Worm (Caenorhabditis elegans) whole organism, L1 larva: Measurements from ENCODE around the gene him-10.

Experiments
- C16A3.4 ChIP-seq: fragments of 150-350 bp; optimal IDR thresholded peaks from 2 replicates; lab custom pipeline; 2014; ENCODE audit warnings: missing biosample characterization, missing genetic modification characterization
- C34B4.2 ChIP-seq: sonication (generic microtip); optimal IDR thresholded peaks from 2 replicates; lab custom pipeline; 2017; ENCODE audit warnings: mild to moderate bottlenecking, missing genetic modification characterization, missing compliant biosample characterization
- aha-1 ChIP-seq: fragments of 150-350 bp; optimal IDR thresholded peaks from 2 replicates; lab custom pipeline; 2014; ENCODE audit warnings: missing biosample characterization, missing genetic modification characterization
- alr-1 ChIP-seq: fragments of 200-800 bp; sonication (Bioruptor generic); optimal IDR thresholded peaks from 2 replicates; lab custom pipeline; 2018; ENCODE audit warnings: borderline replicate concordance, mild to moderate bottlenecking, missing genetic modification characterization, missing compliant biosample characterization
- ama-1 ChIP-seq: fragments of 150-350 bp; optimal IDR thresholded peaks from 2 replicates; lab custom pipeline; 2014
- ceh-8 ChIP-seq: fragments of 200-800 bp; sonication (Bioruptor generic); optimal IDR thresholded peaks from 2 replicates; lab custom pipeline; 2018; ENCODE audit warnings: mild to moderate bottlenecking, missing genetic modification characterization, moderate library complexity, missing compliant biosample characterization
- ceh-88 ChIP-seq: fragments of 200-800 bp; sonication (Bioruptor generic); IDR thresholded peaks from 2 replicates; pipeline ENCODE4 v1.3.6; 2022; ENCODE audit warnings: missing genetic modification characterization, missing compliant biosample characterization
- ceh-90 ChIP-seq: sonication (generic microtip); optimal IDR thresholded peaks from 2 replicates; lab custom pipeline; 2016; ENCODE audit warnings: missing genetic modification characterization, missing compliant biosample characterization
- dpl-1 ChIP-seq, 3 experiments: fragments of 150-350 bp in 2 of 3; sonication (generic microtip) in 1 of 3; optimal IDR thresholded peaks; 2 replicates each; lab custom pipeline; 2014 to 2017; ENCODE audit warnings: missing biosample characterization in 3 of 3, missing genetic modification characterization in 3 of 3, missing genetic modification reagents in 3 of 3
- efl-1 ChIP-seq, 4 experiments: fragments of 150-350 bp; optimal IDR thresholded peaks in 3 of 4; peaks in 1 of 4; 1 replicate in 1 of 4; 2 replicates in 3 of 4; lab custom pipeline; 2014; ENCODE audit warnings: missing biosample characterization in 2 of 4, missing genetic modification characterization in 2 of 4, missing genetic modification reagents in 2 of 4
- efl-3 ChIP-seq: fragments of 200-800 bp; sonication (Bioruptor generic); optimal IDR thresholded peaks from 2 replicates; lab custom pipeline; 2018; ENCODE audit warnings: mild to moderate bottlenecking, missing genetic modification characterization, missing compliant biosample characterization
- egl-13 ChIP-seq: sonication (generic microtip); optimal IDR thresholded peaks from 2 replicates; lab custom pipeline; 2016; ENCODE audit warnings: missing genotype, missing genetic modification reagents, missing genetic modification characterization, missing compliant biosample characterization
- elt-2 ChIP-seq: sonication (generic microtip); optimal IDR thresholded peaks from 2 replicates; lab custom pipeline; 2016; ENCODE audit warnings: missing genetic modification characterization, mild to moderate bottlenecking, inconsistent platforms, missing compliant biosample characterization, missing genetic modification reagents
- elt-3 ChIP-seq, 6 experiments: fragments of 150-350 bp in 1 of 6; sonication (generic microtip); optimal IDR thresholded peaks; 2 replicates each; lab custom pipeline; 2017 to 2018; ENCODE audit warnings: missing biosample characterization in 6 of 6, missing genetic modification characterization in 6 of 6, inconsistent platforms in 1 of 6
- ets-5 ChIP-seq: fragments of 200-800 bp; sonication (Bioruptor generic); IDR thresholded peaks from 2 replicates; pipeline ENCODE4 v1.3.6; 2022; ENCODE audit warnings: missing genetic modification characterization, missing compliant biosample characterization
- fkh-4 ChIP-seq: sonication (generic microtip); optimal IDR thresholded peaks from 2 replicates; lab custom pipeline; 2016; ENCODE audit warnings: missing compliant biosample characterization, missing genetic modification characterization, borderline replicate concordance
- fkh-8 ChIP-seq: sonication (generic microtip); optimal IDR thresholded peaks from 2 replicates; lab custom pipeline; 2016; ENCODE audit warnings: mild to moderate bottlenecking, missing genetic modification characterization, missing compliant biosample characterization
- grh-1 ChIP-seq: fragments of 200-800 bp; sonication (Bioruptor generic); IDR thresholded peaks from 2 replicates; pipeline ENCODE4 v1.3.6; 2022; ENCODE audit warnings: missing genetic modification reagents, missing genetic modification characterization, missing compliant biosample characterization
- hlh-4 ChIP-seq: sonication (generic microtip); optimal IDR thresholded peaks from 2 replicates; lab custom pipeline; 2016; ENCODE audit warnings: mild to moderate bottlenecking, missing genetic modification characterization, missing compliant biosample characterization
- hpl-2 ChIP-seq: fragments of 150-350 bp; optimal IDR thresholded peaks from 2 replicates; lab custom pipeline; 2014; ENCODE audit warnings: missing biosample characterization, missing genetic modification reagents, missing genetic modification characterization
- isw-1 ChIP-seq: fragments of 200-800 bp; sonication (Bioruptor generic); IDR thresholded peaks from 2 replicates; pipeline ENCODE4 v1.3.6; 2022; ENCODE audit warnings: missing genetic modification characterization, missing compliant biosample characterization
- lin-35 ChIP-seq, 2 experiments: fragments of 150-350 bp; optimal IDR thresholded peaks; 2 replicates each; lab custom pipeline; 2014; ENCODE audit warnings: missing biosample characterization in 2 of 2, missing genetic modification characterization in 2 of 2, missing genetic modification reagents in 2 of 2
- lin-39 ChIP-seq: fragments of 150-350 bp; optimal IDR thresholded peaks from 2 replicates; lab custom pipeline; 2014; ENCODE audit warnings: missing biosample characterization, missing genetic modification reagents, missing genetic modification characterization
- mab-9 ChIP-seq: fragments of 200-800 bp; sonication (Bioruptor generic); IDR thresholded peaks from 2 replicates; pipeline ENCODE4 v1.3.6; 2022; ENCODE audit warnings: missing genetic modification reagents, missing genetic modification characterization, missing compliant biosample characterization
- mep-1 ChIP-seq: fragments of 150-350 bp; optimal IDR thresholded peaks from 2 replicates; lab custom pipeline; 2014; ENCODE audit warnings: missing biosample characterization, missing genetic modification characterization
- nhr-11 ChIP-seq: fragments of 150-350 bp; optimal IDR thresholded peaks from 2 replicates; lab custom pipeline; 2014; ENCODE audit warnings: missing biosample characterization, missing genetic modification characterization
- nhr-20 ChIP-seq: sonication (generic microtip); optimal IDR thresholded peaks from 2 replicates; lab custom pipeline; 2016; ENCODE audit warnings: mild to moderate bottlenecking, missing genetic modification characterization, missing compliant biosample characterization
- nhr-237 ChIP-seq: fragments of 150-350 bp; optimal IDR thresholded peaks from 2 replicates; lab custom pipeline; 2014; ENCODE audit warnings: missing biosample characterization, missing genetic modification characterization
- nhr-47 ChIP-seq: sonication (generic microtip); optimal IDR thresholded peaks from 2 replicates; lab custom pipeline; 2016; ENCODE audit warnings: mild to moderate bottlenecking, missing genetic modification characterization, moderate library complexity, missing compliant biosample characterization
- nhr-71 ChIP-seq: sonication (generic microtip); optimal IDR thresholded peaks from 2 replicates; lab custom pipeline; 2016; ENCODE audit warnings: mild to moderate bottlenecking, missing genetic modification characterization, moderate library complexity, missing compliant biosample characterization
- nhr-76 ChIP-seq: sonication (generic microtip); optimal IDR thresholded peaks from 2 replicates; lab custom pipeline; 2017; ENCODE audit warnings: missing biosample characterization, missing genetic modification characterization
- nhr-84 ChIP-seq: sonication (generic microtip); optimal IDR thresholded peaks from 2 replicates; lab custom pipeline; 2017; ENCODE audit warnings: missing biosample characterization, missing genetic modification characterization
- nhr-85 ChIP-seq: sonication (generic microtip); peaks from one replicate; lab custom pipeline; 2016; ENCODE audit warnings: missing genetic modification characterization, inconsistent platforms, missing compliant biosample characterization
- nhr-90 ChIP-seq: sonication (generic microtip); optimal IDR thresholded peaks from 2 replicates; lab custom pipeline; 2016; ENCODE audit warnings: mild to moderate bottlenecking, missing genetic modification characterization, missing compliant biosample characterization; ENCODE audit not compliant: poor library complexity
- pag-3 ChIP-seq: sonication (generic microtip); optimal IDR thresholded peaks from 2 replicates; lab custom pipeline; 2017; ENCODE audit warnings: missing genetic modification characterization, mild to moderate bottlenecking, missing compliant biosample characterization, antibody characterized with exemption, borderline replicate concordance; ENCODE audit not compliant: insufficient read depth
- pax-3 ChIP-seq: fragments of 200-800 bp; sonication (Bioruptor generic); optimal IDR thresholded peaks from 2 replicates; lab custom pipeline; 2018; ENCODE audit warnings: mild to moderate bottlenecking, missing genetic modification characterization, moderate library complexity, missing compliant biosample characterization
- rnt-1 ChIP-seq: sonication (generic microtip); optimal IDR thresholded peaks from 2 replicates; lab custom pipeline; 2016; ENCODE audit warnings: mild to moderate bottlenecking, missing genetic modification characterization, moderate library complexity, missing compliant biosample characterization
- skn-1 ChIP-seq: fragments of 150-350 bp; optimal IDR thresholded peaks from 2 replicates; lab custom pipeline; 2014; ENCODE audit warnings: missing biosample characterization, missing genetic modification characterization
- snpc-4 ChIP-seq: fragments of 150-350 bp; optimal IDR thresholded peaks from 2 replicates; lab custom pipeline; 2014; ENCODE audit warnings: missing biosample characterization, missing genetic modification characterization
- snu-23 ChIP-seq: sonication (generic microtip); optimal IDR thresholded peaks from 2 replicates; lab custom pipeline; 2016; ENCODE audit warnings: missing genetic modification characterization, missing compliant biosample characterization
- sox-4 ChIP-seq: sonication (generic microtip); optimal IDR thresholded peaks from 2 replicates; lab custom pipeline; 2016; ENCODE audit warnings: missing genetic modification characterization, missing compliant biosample characterization
- sptf-1 ChIP-seq: fragments of 150-350 bp; optimal IDR thresholded peaks from 2 replicates; lab custom pipeline; 2014; ENCODE audit warnings: missing biosample characterization, missing genetic modification characterization
- sup-37 ChIP-seq: fragments of 200-800 bp; sonication (Bioruptor generic); optimal IDR thresholded peaks from 2 replicates; lab custom pipeline; 2018; ENCODE audit warnings: mild to moderate bottlenecking, missing genetic modification characterization, missing compliant biosample characterization
- swsn-7 ChIP-seq: sonication (generic microtip); optimal IDR thresholded peaks from 2 replicates; lab custom pipeline; 2016; ENCODE audit warnings: missing genetic modification characterization, missing compliant biosample characterization
- tlp-1 ChIP-seq: fragments of 150-350 bp; optimal IDR thresholded peaks from 2 replicates; lab custom pipeline; 2014; ENCODE audit warnings: missing biosample characterization, missing genetic modification characterization
- unc-30 ChIP-seq: sonication (generic microtip); optimal IDR thresholded peaks from 2 replicates; lab custom pipeline; 2017; ENCODE audit warnings: missing biosample characterization, missing genetic modification characterization
- ztf-11 ChIP-seq, 2 experiments: sonication (generic microtip); optimal IDR thresholded peaks; 2 replicates each; lab custom pipeline; 2016 to 2017; ENCODE audit warnings: missing genetic modification characterization in 2 of 2, missing biosample characterization in 1 of 2, missing compliant biosample characterization in 1 of 2

him-10 gene

ce11 chrIII:5769726-5770235 lies 33.3 kb upstream of the him-10 start, which contains the start of gene cutl-23:
Gene cutl-23, plus strand, starts transcription at chrIII:5770185.
- TF ChIP-seq ceh-88 (GFP tag; lab: Robert Waterston, UW) (no peak), pag-3 (tag; lab: Kevin White, UChicago) (no peak), nhr-76 (no peak), nhr-11 (tag; lab: Kevin White, UChicago) (no peak), isw-1 (GFP tag; lab: Robert Waterston, UW) (no peak), efl-1 (optimal IDR thresholded peaks at IDR 0.05; lab: Kevin White, UChicago) (peak in 1 of 2 experiments; percentile 12), efl-1 (GFP tag; optimal IDR thresholded peaks at IDR 0.05 in 1 of 2; lab: Kevin White, UChicago) (peak in 1 of 2 experiments; percentile 94), elt-2 (no peak), dpl-1 (GFP tag; optimal IDR thresholded peaks at IDR 0.05; lab: Kevin White, UChicago) (peak in 1 of 3 experiments; percentile 32), fkh-8 (tag; lab: Kevin White, UChicago) (no peak), elt-3 (tag; optimal IDR thresholded peaks at IDR 0.05; lab: Kevin White, UChicago) (no peak), nhr-71 (tag; lab: Kevin White, UChicago) (no peak), alr-1 (tag; lab: Kevin White, UChicago) (no peak), egl-13 (tag; lab: Kevin White, UChicago) (no peak), nhr-20 (no peak), swsn-7 (peak; percentile 8), ama-1 (lab: Kevin White, UChicago) (no peak), hlh-4 (no peak), mab-9 (GFP tag; lab: Robert Waterston, UW) (no peak), C34B4.2 (no peak), unc-30 (tag; lab: Kevin White, UChicago) (no peak), grh-1 (GFP tag; lab: Robert Waterston, UW) (no peak), sox-4 (no peak), lin-35 (GFP tag; optimal IDR thresholded peaks at IDR 0.05; lab: Kevin White, UChicago) (peak; percentile 12 to 40), nhr-237 (tag; lab: Kevin White, UChicago) (no peak), ztf-11 (tag; optimal IDR thresholded peaks at IDR 0.05; lab: Kevin White, UChicago) (no peak), lin-39 (tag; lab: Kevin White, UChicago) (no peak), snu-23 (GFP tag; lab: Kevin White, UChicago) (no peak), efl-3 (GFP tag; lab: Kevin White, UChicago) (no peak), mep-1 (tag; lab: Kevin White, UChicago) (no peak), ceh-8 (GFP tag; lab: Kevin White, UChicago) (no peak), pax-3 (tag; lab: Kevin White, UChicago) (no peak), fkh-4 (no peak), nhr-84 (tag; lab: Kevin White, UChicago) (no peak), C16A3.4 (no peak), nhr-90 (tag; lab: Kevin White, UChicago) (peak; percentile 35), ets-5 (GFP tag; lab: Robert Waterston, UW) (no peak), sptf-1 (tag; lab: Kevin White, UChicago) (no peak), snpc-4 (tag; lab: Kevin White, UChicago) (no peak), tlp-1 (no peak), rnt-1 (tag; lab: Kevin White, UChicago) (peak; percentile 32), ceh-90 (tag; lab: Kevin White, UChicago) (no peak), nhr-85 (tag; lab: Kevin White, UChicago) (no peak), hpl-2 (GFP tag; lab: Kevin White, UChicago) (no peak), skn-1 (tag; lab: Kevin White, UChicago) (no peak), nhr-47 (tag; lab: Kevin White, UChicago) (no peak), sup-37 (no peak), aha-1 (no peak)
